Fruit fly (Drosophila melanogaster) whole organism, pupa: ENCODE measurements around the gene CG13970.

Source experiments
- CG14655 ChIP-seq: fragments of 200-800 bp; sonication (Bioruptor generic); optimal IDR thresholded peaks from 3 replicates; lab custom pipeline; 2017; ENCODE audit warnings: mild to moderate bottlenecking, missing biosample characterization, missing genetic modification reagents, missing genetic modification characterization
- CG17806 ChIP-seq: fragments of 200-800 bp; sonication (Bioruptor generic); optimal IDR thresholded peaks from 2 replicates; lab custom pipeline; 2018; ENCODE audit warnings: missing biosample characterization, mild to moderate bottlenecking, missing genetic modification characterization, moderate library complexity
- CG8301 ChIP-seq: fragments of 200-800 bp; sonication (Bioruptor generic); optimal IDR thresholded peaks from 2 replicates; lab custom pipeline; 2018; ENCODE audit warnings: missing biosample characterization, mild to moderate bottlenecking, missing genetic modification characterization
- D1 ChIP-seq: fragments of 200-800 bp; sonication (Bioruptor generic); optimal IDR thresholded peaks from 2 replicates; lab custom pipeline; 2018; ENCODE audit warnings: missing biosample characterization, mild to moderate bottlenecking, missing genetic modification characterization, moderate library complexity
- Pif1B ChIP-seq: fragments of 200-800 bp; sonication (Bioruptor generic); optimal IDR thresholded peaks from 3 replicates; lab custom pipeline; 2016; ENCODE audit warnings: missing biosample characterization, missing genetic modification characterization
- Snoo ChIP-seq: fragments of 200-800 bp; sonication (Bioruptor generic); optimal IDR thresholded peaks from 3 replicates; lab custom pipeline; 2017; ENCODE audit warnings: missing biosample characterization, mild to moderate bottlenecking, missing genetic modification characterization, inconsistent platforms
- gl ChIP-seq: fragments of 200-800 bp; sonication (Bioruptor generic); optimal IDR thresholded peaks from 2 replicates; lab custom pipeline; 2018; ENCODE audit warnings: missing biosample characterization, mild to moderate bottlenecking, missing genetic modification characterization

Gene CG13970

DNA sequence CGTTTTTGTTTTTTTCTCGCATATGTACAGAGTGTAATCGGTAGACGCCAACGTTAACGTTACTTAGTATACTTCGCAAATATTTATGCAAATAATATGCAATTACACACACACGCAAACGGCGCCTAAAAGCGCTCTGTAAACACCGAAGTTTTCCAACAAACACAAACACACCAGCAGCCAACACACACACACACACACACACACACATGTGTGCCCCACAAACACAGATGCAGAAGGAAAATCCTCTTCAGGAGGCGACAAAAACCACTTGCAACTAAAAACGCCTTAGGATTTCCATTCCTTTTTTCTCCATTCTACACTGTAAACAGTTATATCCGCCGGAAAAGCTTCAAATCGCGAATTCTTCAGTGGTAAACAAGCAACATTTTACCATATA lies 46.6 kb downstream of the CG13970 start:
- TF ChIP-seq CG8301 (tag; lab: Kevin White, UChicago), result no peak
- TF ChIP-seq CG14655 (GFP tag; lab: Kevin White, UChicago), result no peak
- no peak for TF ChIP-seq Pif1B
- no peak for TF ChIP-seq Snoo (tag; lab: Kevin White, UChicago)
- no peak for TF ChIP-seq D1 (tag; lab: Kevin White, UChicago)
- TF ChIP-seq gl (tag; lab: Kevin White, UChicago), result no peak
- TF ChIP-seq CG17806 (tag; lab: Kevin White, UChicago), result no peak
- TF ChIP-seq, all 21 proteins: peak for 0
